Fruit fly (Drosophila melanogaster) whole organism, embryonic: ENCODE measurements around the gene CG43796.

Experiments
- Awh ChIP-seq: fragments of 200-800 bp; sonication (Bioruptor generic); IDR thresholded peaks from 2 replicates; pipeline ENCODE4, ENCODE4 v1.3.6; 2022; ENCODE audit warnings: missing biosample characterization, missing genetic modification characterization
- BEAF-32 ChIP-seq: fragments of 200-800 bp; sonication (Bioruptor generic); optimal IDR thresholded peaks from 3 replicates; lab custom pipeline; 2017; ENCODE audit warnings: missing biosample characterization, missing genetic modification characterization, mild to moderate bottlenecking, moderate library complexity, missing genetic modification reagents
- CG1024 ChIP-seq: fragments of 200-800 bp; sonication (Bioruptor generic); IDR thresholded peaks from 2 replicates; pipeline ENCODE4 v1.3.6; 2022; ENCODE audit warnings: missing biosample characterization, missing genetic modification characterization
- CG11560 ChIP-seq: fragments of 200-800 bp; sonication (Bioruptor generic); IDR thresholded peaks from 3 replicates; pipeline ENCODE4 v1.3.6; 2022; ENCODE audit warnings: missing biosample characterization, missing genetic modification characterization
- CG11695 ChIP-seq: fragments of 200-800 bp; sonication (Bioruptor generic); IDR thresholded peaks from 3 replicates; pipeline ENCODE4 v1.3.6; 2022; ENCODE audit warnings: missing biosample characterization, missing genetic modification characterization
- CG13624 ChIP-seq: fragments of 200-800 bp; sonication (Bioruptor generic); optimal IDR thresholded peaks from 2 replicates; lab custom pipeline; 2016; ENCODE audit warnings: missing biosample characterization, missing genetic modification characterization
- CG15011 ChIP-seq: fragments of 200-800 bp; sonication (Bioruptor generic); optimal IDR thresholded peaks from 3 replicates; lab custom pipeline; 2018; ENCODE audit warnings: missing biosample characterization, mild to moderate bottlenecking, missing genetic modification characterization
- CG15269 ChIP-seq: fragments of 200-800 bp; sonication (Bioruptor generic); optimal IDR thresholded peaks from 2 replicates; lab custom pipeline; 2018; ENCODE audit warnings: missing biosample characterization, mild to moderate bottlenecking, missing genetic modification characterization, moderate library complexity
- CG1602 ChIP-seq: fragments of 200-800 bp; sonication (Bioruptor generic); optimal IDR thresholded peaks from 3 replicates; lab custom pipeline; 2016; ENCODE audit warnings: missing biosample characterization, missing genetic modification characterization
- CG16813 ChIP-seq: fragments of 200-800 bp; sonication (Bioruptor generic); IDR thresholded peaks from 3 replicates; pipeline ENCODE4 v1.3.6; 2022; ENCODE audit warnings: missing biosample characterization, missing genetic modification characterization; ENCODE audit not compliant: partially characterized antibody
- CG17829 ChIP-seq: fragments of 200-800 bp; optimal IDR thresholded peaks from 2 replicates; lab custom pipeline; 2019; ENCODE audit warnings: missing biosample characterization, mild to moderate bottlenecking, missing genetic modification characterization, moderate library complexity
- CG33213 ChIP-seq: fragments of 200-800 bp; sonication (Bioruptor generic); optimal IDR thresholded peaks from 3 replicates; lab custom pipeline; 2016; ENCODE audit warnings: missing biosample characterization, missing genetic modification characterization
- CG34224 ChIP-seq: fragments of 200-800 bp; sonication (Bioruptor generic); IDR thresholded peaks from 3 replicates; pipeline ENCODE4 v1.3.6; 2022; ENCODE audit warnings: missing biosample characterization, missing genetic modification characterization; ENCODE audit not compliant: partially characterized antibody
- CG4730 ChIP-seq: fragments of 200-800 bp; sonication (Bioruptor generic); IDR thresholded peaks from 2 replicates; pipeline ENCODE4 v1.3.6; 2022; ENCODE audit warnings: missing biosample characterization, missing genetic modification characterization
- CG5245 ChIP-seq: fragments of 200-800 bp; sonication (Bioruptor generic); optimal IDR thresholded peaks from 3 replicates; lab custom pipeline; 2016; ENCODE audit warnings: missing biosample characterization, missing genetic modification characterization
- CG7372 ChIP-seq: fragments of 200-800 bp; sonication (Bioruptor generic); IDR thresholded peaks from 2 replicates; pipeline ENCODE4 v1.3.6; 2022; ENCODE audit warnings: missing biosample characterization, missing genetic modification characterization
- CG7928 ChIP-seq: fragments of 200-800 bp; sonication (Bioruptor generic); optimal IDR thresholded peaks from 2 replicates; lab custom pipeline; 2017; ENCODE audit warnings: missing biosample characterization, mild to moderate bottlenecking, missing genetic modification characterization
- CG8281 ChIP-seq: fragments of 200-800 bp; sonication (Bioruptor generic); optimal IDR thresholded peaks from 2 replicates; lab custom pipeline; 2018; ENCODE audit warnings: missing biosample characterization, mild to moderate bottlenecking, missing genetic modification characterization, moderate library complexity
- CTCF ChIP-seq: fragments of 200-800 bp; sonication (Bioruptor generic); optimal IDR thresholded peaks from 2 replicates; lab custom pipeline; 2017; ENCODE audit warnings: missing biosample characterization, mild to moderate bottlenecking, missing genetic modification characterization, moderate library complexity
- ERR ChIP-seq: fragments of 200-800 bp; sonication (Bioruptor generic); optimal IDR thresholded peaks from 2 replicates; lab custom pipeline; 2016; ENCODE audit warnings: missing biosample characterization, missing genetic modification characterization
- Fer2 ChIP-seq: fragments of 200-800 bp; sonication (Bioruptor generic); optimal IDR thresholded peaks from 2 replicates; lab custom pipeline; 2018; ENCODE audit warnings: missing biosample characterization, mild to moderate bottlenecking, missing genetic modification characterization, moderate library complexity
- Hmr ChIP-seq: fragments of 200-800 bp; sonication (Bioruptor generic); optimal IDR thresholded peaks from 3 replicates; lab custom pipeline; 2017; ENCODE audit warnings: mild to moderate bottlenecking, missing biosample characterization, missing genetic modification reagents, missing genetic modification characterization
- Hr39 ChIP-seq: fragments of >200 bp; optimal IDR thresholded peaks from 2 replicates; lab custom pipeline; 2017
- Hr78 ChIP-seq, 2 experiments: fragments of 200-800 bp in 1 of 2; fragments of >200 bp in 1 of 2; sonication (Bioruptor generic) in 1 of 2; optimal IDR thresholded peaks; 2 replicates each; lab custom pipeline; 2017 to 2019; ENCODE audit warnings: missing biosample characterization in 2 of 2, missing genetic modification characterization in 2 of 2, mild to moderate bottlenecking in 1 of 2, moderate library complexity in 1 of 2
- Jarid2 ChIP-seq: fragments of 200-800 bp; sonication (Bioruptor generic); optimal IDR thresholded peaks from 3 replicates; lab custom pipeline; 2017; ENCODE audit warnings: mild to moderate bottlenecking, missing biosample characterization, missing genetic modification reagents, missing genetic modification characterization
- Nf-YA ChIP-seq: fragments of 200-800 bp; sonication (Bioruptor generic); IDR thresholded peaks from 2 replicates; pipeline ENCODE4 v1.3.6; 2022; ENCODE audit warnings: missing biosample characterization, missing genetic modification characterization
- Optix ChIP-seq: fragments of 200-800 bp; sonication (Bioruptor generic); IDR thresholded peaks from 3 replicates; pipeline ENCODE4 v1.3.6; 2022; ENCODE audit warnings: missing biosample characterization, missing genetic modification characterization
- Sry-β ChIP-seq: fragments of 200-800 bp; sonication (Bioruptor generic); optimal IDR thresholded peaks from 2 replicates; lab custom pipeline; 2018; ENCODE audit warnings: missing biosample characterization, mild to moderate bottlenecking, missing genetic modification characterization, moderate library complexity
- Ssrp ChIP-seq: fragments of 200-800 bp; sonication (Bioruptor generic); optimal IDR thresholded peaks from 2 replicates; lab custom pipeline; 2018; ENCODE audit warnings: missing biosample characterization, mild to moderate bottlenecking, missing genetic modification characterization, moderate library complexity
- Stat92E ChIP-seq, 3 experiments: fragments of >200 bp in 2 of 3; fragments of 200-800 bp in 1 of 3; sonication (Bioruptor generic) in 1 of 3; optimal IDR thresholded peaks; 2 replicates each; lab custom pipeline; 2017 to 2019; ENCODE audit warnings: missing biosample characterization in 3 of 3, missing genetic modification characterization in 3 of 3, mild to moderate bottlenecking in 1 of 3, moderate library complexity in 1 of 3
- Usf ChIP-seq: fragments of 200-800 bp; sonication (Bioruptor generic); optimal IDR thresholded peaks from 2 replicates; lab custom pipeline; 2017; ENCODE audit warnings: missing genotype, missing biosample characterization, missing genetic modification characterization
- Vsx1 ChIP-seq: fragments of 200-800 bp; sonication (Bioruptor generic); optimal IDR thresholded peaks from 2 replicates; lab custom pipeline; 2017; ENCODE audit warnings: missing biosample characterization, mild to moderate bottlenecking, missing genetic modification characterization, missing genetic modification reagents
- bbx ChIP-seq: fragments of 200-800 bp; sonication (Bioruptor generic); IDR thresholded peaks from 2 replicates; pipeline ENCODE4 v1.3.6; 2022; ENCODE audit warnings: missing biosample characterization, missing genetic modification characterization; ENCODE audit not compliant: partially characterized antibody
- cg ChIP-seq: fragments of 200-800 bp; sonication (Bioruptor generic); optimal IDR thresholded peaks from 3 replicates; lab custom pipeline; 2019; ENCODE audit warnings: missing biosample characterization, mild to moderate bottlenecking, missing genetic modification characterization, moderate library complexity
- ci ChIP-seq: fragments of 200-800 bp; sonication (Bioruptor generic); IDR thresholded peaks from 3 replicates; pipeline ENCODE4 v1.3.6; 2022; ENCODE audit warnings: missing biosample characterization, missing genetic modification characterization
- ems ChIP-seq: fragments of 200-800 bp; sonication (Bioruptor generic); optimal IDR thresholded peaks from 3 replicates; lab custom pipeline; 2016; ENCODE audit warnings: missing biosample characterization, missing genetic modification characterization
- fd3F ChIP-seq: fragments of 200-800 bp; sonication (Bioruptor generic); optimal IDR thresholded peaks from 2 replicates; lab custom pipeline; 2018; ENCODE audit warnings: missing biosample characterization, mild to moderate bottlenecking, missing genetic modification characterization, moderate library complexity
- her ChIP-seq: fragments of 200-800 bp; sonication (Bioruptor generic); optimal IDR thresholded peaks from 2 replicates; lab custom pipeline; 2016; ENCODE audit warnings: missing biosample characterization, missing genetic modification characterization
- jing ChIP-seq: fragments of 200-800 bp; sonication (Bioruptor generic); optimal IDR thresholded peaks from 2 replicates; lab custom pipeline; 2018; ENCODE audit warnings: missing biosample characterization, mild to moderate bottlenecking, missing genetic modification characterization
- kni ChIP-seq: fragments of 200-800 bp; sonication (Bioruptor generic); optimal IDR thresholded peaks from 3 replicates; lab custom pipeline; 2017; ENCODE audit warnings: mild to moderate bottlenecking, missing biosample characterization, missing genetic modification reagents, missing genetic modification characterization
- nmo ChIP-seq: fragments of 200-800 bp; sonication (Bioruptor generic); optimal IDR thresholded peaks from 2 replicates; lab custom pipeline; 2018; ENCODE audit warnings: missing biosample characterization, mild to moderate bottlenecking, missing genetic modification characterization, moderate library complexity
- oc ChIP-seq: fragments of 200-800 bp; sonication (Bioruptor generic); optimal IDR thresholded peaks from 2 replicates; lab custom pipeline; 2018; ENCODE audit warnings: missing biosample characterization, mild to moderate bottlenecking, missing genetic modification characterization, moderate library complexity
- ranshi ChIP-seq: fragments of 200-800 bp; sonication (Bioruptor generic); IDR thresholded peaks from 2 replicates; pipeline ENCODE4 v1.3.6; 2022; ENCODE audit warnings: missing biosample characterization, missing genetic modification characterization
- sc ChIP-seq, 3 experiments: fragments of >200 bp in 2 of 3; fragments of 200-800 bp in 1 of 3; sonication (Bioruptor generic) in 1 of 3; optimal IDR thresholded peaks; 2 replicates in 2 of 3; 3 replicates in 1 of 3; lab custom pipeline; 2017; ENCODE audit warnings: mild to moderate bottlenecking in 1 of 3, missing biosample characterization in 1 of 3, missing genetic modification characterization in 1 of 3, missing genetic modification reagents in 1 of 3
- slou ChIP-seq: fragments of 200-800 bp; sonication (Bioruptor generic); optimal IDR thresholded peaks from 3 replicates; lab custom pipeline; 2016; ENCODE audit warnings: missing biosample characterization, missing genetic modification characterization
- unc-4 ChIP-seq: fragments of 200-800 bp; sonication (Bioruptor generic); IDR thresholded peaks from 2 replicates; pipeline ENCODE4 v1.3.6; 2022; ENCODE audit warnings: missing biosample characterization, missing genetic modification characterization; ENCODE audit not compliant: partially characterized antibody
- vvl ChIP-seq: fragments of 200-800 bp; sonication (Bioruptor generic); IDR thresholded peaks from 2 replicates; pipeline ENCODE4 v1.3.6; 2022; ENCODE audit warnings: missing biosample characterization, missing genetic modification characterization

The CG43796 gene

DNA sequence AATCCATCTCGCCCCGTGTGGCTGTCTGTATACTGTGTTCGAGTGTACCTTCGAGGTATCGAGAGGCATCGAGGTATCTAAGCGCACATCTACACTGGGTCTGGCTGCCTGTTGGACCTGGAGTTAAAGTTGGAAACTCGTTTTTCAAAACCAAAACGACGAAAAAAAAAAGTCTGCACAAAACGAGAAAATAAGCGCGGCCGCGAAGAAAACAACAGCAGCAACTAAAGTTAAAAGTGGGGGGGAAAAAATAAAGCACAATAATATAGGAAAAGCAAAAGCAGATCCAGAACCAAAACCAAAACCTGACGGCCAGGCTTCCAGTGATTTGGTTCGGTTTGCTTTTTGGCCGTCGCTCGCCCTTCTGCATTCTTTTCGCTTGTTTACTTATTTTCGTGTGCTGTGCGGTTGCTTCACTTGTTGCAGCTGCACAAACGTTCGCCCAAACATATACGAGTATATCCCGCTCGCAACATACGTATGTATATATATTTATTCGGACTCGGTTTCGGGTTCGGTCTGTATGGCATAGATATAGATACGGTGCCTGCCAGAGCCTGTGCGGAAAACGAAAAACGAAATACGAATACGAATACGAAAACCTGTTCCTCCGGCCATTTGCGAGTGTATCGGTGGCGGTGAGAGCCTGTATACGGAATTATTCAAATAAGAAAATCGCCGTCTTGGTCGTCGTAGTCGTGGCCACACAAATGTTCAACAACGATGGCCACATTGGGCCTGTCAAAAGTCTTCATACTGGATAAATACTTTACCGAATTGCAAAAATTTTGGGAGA is 3.1 kb upstream of the CG43796 start (continued):
- TF ChIP-seq CG7372 (GFP tag; lab: Robert Waterston, UW) (no peak), Usf (GFP tag; lab: Kevin White, UChicago) (no peak), Stat92E (GFP tag; optimal IDR thresholded peaks at IDR 0.05; lab: Kevin White, UChicago) (no peak), CG11560 (tag; lab: Robert Waterston, UW) (no peak), Hmr (GFP tag; lab: Kevin White, UChicago) (no peak), Fer2 (tag; lab: Kevin White, UChicago) (no peak), CTCF (GFP tag; lab: Kevin White, UChicago) (no peak), CG15269 (tag; lab: Kevin White, UChicago) (no peak), Ssrp (no peak), CG5245 (GFP tag; lab: Kevin White, UChicago) (no peak), CG33213 (GFP tag; lab: Kevin White, UChicago) (no peak), CG17829 (tag; lab: Kevin White, UChicago) (no peak), her (GFP tag; lab: Kevin White, UChicago) (no peak), Nf-YA (GFP tag; lab: Robert Waterston, UW) (no peak), cg (GFP tag; lab: Kevin White, UChicago) (peak; percentile 33), sc (optimal IDR thresholded peaks at IDR 0.05; lab: Kevin White, UChicago) (no peak), sc (GFP tag; optimal IDR thresholded peaks at IDR 0.05; lab: Kevin White, UChicago) (no peak), jing (GFP tag; lab: Kevin White, UChicago) (no peak), nmo (GFP tag; lab: Kevin White, UChicago) (no peak)

DNA sequence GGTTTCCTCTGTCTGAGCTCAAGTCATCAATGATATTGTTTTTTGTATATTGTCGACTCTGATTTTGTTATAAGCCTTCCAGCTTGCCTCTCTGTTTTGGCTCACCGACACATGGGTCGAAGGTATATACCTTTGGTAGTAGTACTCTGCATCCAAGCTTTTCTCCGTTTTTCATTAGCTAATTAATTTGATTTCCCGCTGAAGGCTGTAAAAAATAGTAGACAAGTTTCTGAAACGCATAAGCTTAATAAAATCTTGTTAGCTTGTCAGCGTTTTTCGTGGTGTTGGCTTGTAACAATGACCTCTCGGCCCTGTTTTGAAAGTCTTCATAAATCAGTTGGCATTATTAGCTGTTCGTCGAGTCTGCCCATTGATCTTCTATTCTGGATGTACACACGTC is 1.3 kb upstream of the CG43796 start:
- TF ChIP-seq oc (tag; lab: Kevin White, UChicago) (peak; percentile 72), CG11695 (GFP tag; lab: Robert Waterston, UW) (no peak), CG13624 (no peak), ems (GFP tag; lab: Kevin White, UChicago) (no peak), CG7928 (GFP tag; lab: Kevin White, UChicago) (no peak), Vsx1 (peak; percentile 74), CG1024 (GFP tag; lab: Robert Waterston, UW) (no peak), Hr39 (lab: Kevin White, UChicago) (no peak), Awh (peak; percentile 42; the same call in 1 of the 2 replicates), kni (no peak), Hr78 (GFP tag; optimal IDR thresholded peaks at IDR 0.05; lab: Kevin White, UChicago) (peak in 1 of 2 experiments; percentile 36)

DNA sequence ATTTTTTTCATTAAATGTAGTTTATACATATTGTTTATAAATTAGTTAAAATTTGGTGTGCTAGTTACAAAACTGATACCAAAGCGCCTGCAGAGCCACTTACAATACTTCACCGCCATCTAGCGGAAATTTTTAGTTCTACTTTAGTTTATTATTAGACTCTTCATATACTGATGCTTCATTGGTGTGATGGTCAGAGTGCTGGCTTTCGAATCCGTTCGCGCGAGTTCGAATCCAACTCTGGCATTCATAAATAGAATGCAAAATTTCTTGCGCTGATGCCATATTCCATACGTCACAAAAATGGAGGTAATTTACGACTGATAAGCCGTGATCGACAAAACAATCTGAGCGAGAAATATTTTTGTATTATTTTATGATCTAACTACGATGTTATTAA is 3.4 kb downstream of the CG43796 start:
- TF ChIP-seq CG8281 (tag; lab: Kevin White, UChicago) (no peak), Optix (GFP tag; lab: Robert Waterston, UW) (no peak), BEAF-32 (GFP tag; lab: Kevin White, UChicago) (no peak), CG4730 (GFP tag; lab: Robert Waterston, UW) (no peak), CG1602 (GFP tag; lab: Kevin White, UChicago) (no peak), ranshi (GFP tag; lab: Robert Waterston, UW) (no peak), fd3F (GFP tag; lab: Kevin White, UChicago) (no peak), Jarid2 (GFP tag; lab: Kevin White, UChicago) (no peak), bbx (GFP tag; lab: Robert Waterston, UW) (peak; percentile 76), CG16813 (GFP tag; lab: Robert Waterston, UW) (peak; percentile 66), ci (GFP tag; lab: Robert Waterston, UW) (peak; percentile 24; the same call in 1 of the 3 replicates), CG34224 (peak; percentile 57; the same call in 2 of the 3 replicates), slou (GFP tag; lab: Kevin White, UChicago) (no peak), vvl (GFP tag; lab: Robert Waterston, UW) (peak; percentile 37; the same call in 1 of the 2 replicates), CG15011 (no peak), Sry-β (no peak), unc-4 (GFP tag; lab: Robert Waterston, UW) (peak; percentile 39; the same call in 1 of the 2 replicates), Hr78 (GFP tag; optimal IDR thresholded peaks at IDR 0.05; lab: Kevin White, UChicago) (no peak), ERR (GFP tag; lab: Kevin White, UChicago) (no peak)
